Fruit fly (Drosophila melanogaster): ENCODE measurements around the gene snRNP-U1-70K.

The snRNP-U1-70K gene

DNA sequence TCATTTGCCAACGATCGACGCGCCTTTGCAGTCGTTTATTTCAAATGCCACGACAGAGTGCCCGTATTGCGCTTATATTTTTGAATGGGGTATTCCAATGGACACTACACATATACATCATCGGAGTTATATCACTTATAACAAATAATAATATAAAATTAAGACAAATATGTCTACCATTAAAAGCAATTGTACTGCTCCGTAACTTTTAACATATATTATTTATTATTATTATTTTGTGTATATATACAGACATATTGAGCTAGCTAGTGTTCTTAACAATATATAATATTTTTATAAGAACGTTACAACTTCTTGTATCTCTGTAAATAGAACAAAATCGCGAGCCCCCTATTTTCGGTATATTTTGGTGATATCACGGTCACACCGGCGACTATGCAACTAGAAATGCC lies 7.5 kb downstream of the snRNP-U1-70K start, which contains the start of the genes sip2 and Coprox (continued):
- TF ChIP-seq CG12299 (tag; optimal IDR thresholded peaks at IDR 0.05) (peak; percentile 69), CG10979 (tag; optimal IDR thresholded peaks at IDR 0.05) (peak; percentile 62), bsh (GFP tag; optimal IDR thresholded peaks at IDR 0.05) (peak in 1 of 2 experiments; percentile 67), gem (tag; optimal IDR thresholded peaks at IDR 0.05) (peak; percentile 87), wor (GFP tag; IDR thresholded peaks at IDR 0.05) (no peak), CG43689 (GFP tag; IDR thresholded peaks at IDR 0.05) (no peak), Abd-B (GFP tag; optimal IDR thresholded peaks at IDR 0.05) (peak; percentile 63), kay (GFP tag; optimal IDR thresholded peaks at IDR 0.05) (peak; percentile 31), Med (GFP tag) (peak; percentile 49), hth (optimal IDR thresholded peaks at IDR 0.05) (no peak), run (tag; optimal IDR thresholded peaks at IDR 0.05) (peak; percentile 7), klu (GFP tag; IDR thresholded peaks at IDR 0.05) (no peak), CG12155 (GFP tag; optimal IDR thresholded peaks at IDR 0.05) (peak; percentile 54), CG15479 (GFP tag; optimal IDR thresholded peaks at IDR 0.05) (peak; percentile 1), CG6683 (GFP tag; optimal IDR thresholded peaks at IDR 0.05) (peak; percentile 36), fd102C (GFP tag; optimal IDR thresholded peaks at IDR 0.05) (no peak), prd (optimal IDR thresholded peaks at IDR 0.05) (no peak), prd (GFP tag; IDR thresholded peaks at IDR 0.05) (peak; percentile 62), ems (GFP tag; optimal IDR thresholded peaks at IDR 0.05) (no peak), ERR (GFP tag; optimal IDR thresholded peaks at IDR 0.05) (no peak), CG10209 (GFP tag; optimal IDR thresholded peaks at IDR 0.05) (peak; percentile 63), CG12391 (tag; optimal IDR thresholded peaks at IDR 0.05) (peak; percentile 88), tin (GFP tag; optimal IDR thresholded peaks at IDR 0.05) (peak; percentile 37), ind (GFP tag; optimal IDR thresholded peaks at IDR 0.05) (peak; percentile 69), croc (GFP tag; conservative IDR thresholded peaks at IDR 0.05) (peak; percentile 44; the same call in 2 of the 3 replicates), CG4730 (GFP tag; IDR thresholded peaks at IDR 0.05) (peak; percentile 34; the same call in 1 of the 2 replicates), NFAT (GFP tag; IDR thresholded peaks at IDR 0.05) (no peak; the same call in 1 of the 2 replicates), wdn (GFP tag; IDR thresholded peaks at IDR 0.05) (0 out of 2 replicates have a peak, but pooled peaks have one; percentile 17), HLH3B (GFP tag; IDR thresholded peaks at IDR 0.05) (peak; percentile 29; the same call in 1 of the 2 replicates), crc (GFP tag; optimal IDR thresholded peaks at IDR 0.05) (no peak), CG3065 (GFP tag; optimal IDR thresholded peaks at IDR 0.05) (no peak), grau (tag; optimal IDR thresholded peaks at IDR 0.05) (peak; percentile 83), CG13624 (GFP tag; optimal IDR thresholded peaks at IDR 0.05) (no peak), zen (tag; optimal IDR thresholded peaks at IDR 0.05) (peak; percentile 64), sima (GFP tag; optimal IDR thresholded peaks at IDR 0.05) (no peak), lola (GFP tag; optimal IDR thresholded peaks at IDR 0.05) (peak in 1 of 3 experiments; percentile 77), sens-2 (GFP tag; IDR thresholded peaks at IDR 0.05) (no peak), MTF-1 (GFP tag; optimal IDR thresholded peaks at IDR 0.05; ENCODE audit: borderline replicate concordance) (no peak), CG18764 (GFP tag; optimal IDR thresholded peaks at IDR 0.05) (peak; percentile 19), jigr1 (GFP tag; IDR thresholded peaks at IDR 0.05) (no peak), ATbp (GFP tag; optimal IDR thresholded peaks at IDR 0.05) (no peak), CG17186 (GFP tag; optimal IDR thresholded peaks at IDR 0.05) (no peak), Dek (tag; optimal IDR thresholded peaks at IDR 0.05) (peak; percentile 74), CG4820 (GFP tag; optimal IDR thresholded peaks at IDR 0.05) (peak; percentile 27), CG8924 (tag; optimal IDR thresholded peaks at IDR 0.05) (peak; percentile 86), CG17568 (GFP tag; optimal IDR thresholded peaks at IDR 0.05) (no peak), al (GFP tag; IDR thresholded peaks at IDR 0.05) (peak; percentile 36; the same call in 1 of the 2 replicates), Hmr (GFP tag; optimal IDR thresholded peaks at IDR 0.05) (no peak), CG6689 (GFP tag; IDR thresholded peaks at IDR 0.05) (peak; percentile 69), Neu2 (GFP tag; optimal IDR thresholded peaks at IDR 0.05; ENCODE audit: borderline replicate concordance) (no peak), so (GFP tag; IDR thresholded peaks at IDR 0.05) (no peak)
